Worm (Caenorhabditis elegans) whole organism, young adult: ENCODE data around the gene dot-1.3.

Experiments used
- D2030.7 ChIP-seq: fragments of 200-800 bp; sonication (Bioruptor generic); IDR thresholded peaks from 2 replicates; pipeline ENCODE4 v1.3.6; 2022; ENCODE audit warnings: missing genetic modification reagents, missing genetic modification characterization, missing compliant biosample characterization
- F22D6.2 ChIP-seq: sonication (generic microtip); optimal IDR thresholded peaks from 2 replicates; lab custom pipeline; 2016; ENCODE audit warnings: mild to moderate bottlenecking, missing genetic modification characterization, missing compliant biosample characterization
- F39B2.1 ChIP-seq: fragments of 200-800 bp; sonication (Bioruptor generic); IDR thresholded peaks from 2 replicates; pipeline ENCODE4 v1.3.6; 2022; ENCODE audit warnings: missing genetic modification reagents, missing genetic modification characterization, missing compliant biosample characterization
- K12H6.12 ChIP-seq: fragments of 200-800 bp; sonication (Bioruptor generic); optimal IDR thresholded peaks from 2 replicates; lab custom pipeline; 2018; ENCODE audit warnings: mild to moderate bottlenecking, missing genetic modification characterization, missing compliant biosample characterization
- Y53F4B.3 ChIP-seq: fragments of 200-800 bp; sonication (Bioruptor generic); IDR thresholded peaks from 2 replicates; pipeline ENCODE4 v1.3.6; 2022; ENCODE audit warnings: missing genetic modification reagents, missing genetic modification characterization, missing compliant biosample characterization
- Y67H2A.10 ChIP-seq: fragments of 200-800 bp; sonication (Bioruptor generic); conservative IDR thresholded peaks from 2 replicates; pipeline ENCODE4 v1.3.6; 2022; ENCODE audit warnings: missing genetic modification reagents, missing genetic modification characterization, missing compliant biosample characterization
- Y95B8A.8 ChIP-seq: fragments of 200-800 bp; sonication (Bioruptor generic); IDR thresholded peaks from 2 replicates; pipeline ENCODE4 v1.3.6; 2022; ENCODE audit warnings: missing genetic modification reagents, missing genetic modification characterization, missing compliant biosample characterization
- akir-1 ChIP-seq: fragments of 200-800 bp; sonication (Bioruptor generic); optimal IDR thresholded peaks from 2 replicates; lab custom pipeline; 2018; ENCODE audit warnings: mild to moderate bottlenecking, missing genetic modification characterization, moderate library complexity, missing compliant biosample characterization
- athp-1 ChIP-seq: sonication (generic microtip); optimal IDR thresholded peaks from 2 replicates; lab custom pipeline; 2017; ENCODE audit warnings: mild to moderate bottlenecking, missing genetic modification characterization, missing compliant biosample characterization
- attf-5 ChIP-seq: fragments of 200-800 bp; sonication (Bioruptor generic); optimal IDR thresholded peaks from 2 replicates; lab custom pipeline; 2018; ENCODE audit warnings: mild to moderate bottlenecking, missing genetic modification characterization, missing compliant biosample characterization
- ccch-3 ChIP-seq: fragments of 200-800 bp; sonication (Bioruptor generic); optimal IDR thresholded peaks from 2 replicates; lab custom pipeline; 2018; ENCODE audit warnings: mild to moderate bottlenecking, missing genetic modification characterization, missing compliant biosample characterization
- ceh-27 ChIP-seq: fragments of 200-800 bp; sonication (Bioruptor generic); optimal IDR thresholded peaks from 2 replicates; lab custom pipeline; 2018; ENCODE audit warnings: mild to moderate bottlenecking, missing genetic modification characterization, moderate library complexity, missing compliant biosample characterization
- ceh-40 ChIP-seq: fragments of 200-800 bp; sonication (Bioruptor generic); IDR thresholded peaks from 2 replicates; pipeline ENCODE4 v1.3.6; 2022; ENCODE audit warnings: missing genetic modification characterization, missing compliant biosample characterization
- chd-7 ChIP-seq: sonication (generic microtip); optimal IDR thresholded peaks from 2 replicates; lab custom pipeline; 2016; ENCODE audit warnings: mild to moderate bottlenecking, missing genetic modification characterization, moderate library complexity, missing compliant biosample characterization
- dpff-1 ChIP-seq: sonication (generic microtip); optimal IDR thresholded peaks from 2 replicates; lab custom pipeline; 2017; ENCODE audit warnings: mild to moderate bottlenecking, missing genetic modification characterization, missing compliant biosample characterization
- hrde-1 ChIP-seq: sonication (generic microtip); optimal IDR thresholded peaks from 2 replicates; lab custom pipeline; 2016; ENCODE audit warnings: missing genetic modification characterization, mild to moderate bottlenecking, missing compliant biosample characterization, moderate library complexity, missing genotype, missing genetic modification reagents, borderline replicate concordance
- lag-1 ChIP-seq: fragments of 200-800 bp; sonication (Bioruptor generic); IDR thresholded peaks from 2 replicates; pipeline ENCODE4 v1.3.6; 2022; ENCODE audit warnings: missing genetic modification reagents, missing genetic modification characterization, missing compliant biosample characterization
- let-607 ChIP-seq, 2 experiments: fragments of 200-800 bp in 1 of 2; sonication (Bioruptor generic) in 1 of 2; sonication (generic microtip) in 1 of 2; optimal IDR thresholded peaks; 2 replicates each; lab custom pipeline; 2016 to 2018; ENCODE audit warnings: mild to moderate bottlenecking in 2 of 2, missing compliant biosample characterization in 2 of 2, missing genetic modification characterization in 2 of 2, moderate library complexity in 2 of 2, missing genotype in 1 of 2
- lin-35 ChIP-seq, 3 experiments: fragments of 150-350 bp in 2 of 3; sonication (generic microtip) in 1 of 3; optimal IDR thresholded peaks; 2 replicates each; lab custom pipeline; 2014 to 2018; ENCODE audit warnings: missing biosample characterization in 3 of 3, missing genetic modification characterization in 3 of 3, missing genetic modification reagents in 3 of 3
- madf-8 ChIP-seq: fragments of 200-800 bp; sonication (Bioruptor generic); conservative IDR thresholded peaks from 2 replicates; pipeline ENCODE4 v1.3.6; 2022; ENCODE audit warnings: missing genetic modification reagents, missing genetic modification characterization, missing compliant biosample characterization
- mcd-1 ChIP-seq: fragments of 200-800 bp; sonication (Bioruptor generic); IDR thresholded peaks from 2 replicates; pipeline ENCODE4 v1.3.6; 2022; ENCODE audit warnings: missing genetic modification reagents, missing genetic modification characterization, missing compliant biosample characterization
- mel-28 ChIP-seq: sonication (generic microtip); optimal IDR thresholded peaks from 2 replicates; lab custom pipeline; 2016; ENCODE audit warnings: borderline replicate concordance, mild to moderate bottlenecking, missing genetic modification characterization, missing compliant biosample characterization
- mes-4 ChIP-seq: sonication (generic microtip); optimal IDR thresholded peaks from 2 replicates; lab custom pipeline; 2016; ENCODE audit warnings: missing genotype, missing genetic modification characterization, missing compliant biosample characterization
- nfya-1 ChIP-seq: sonication (generic microtip); optimal IDR thresholded peaks from 2 replicates; lab custom pipeline; 2017; ENCODE audit warnings: antibody characterized with exemption, missing compliant biosample characterization, missing genetic modification characterization, borderline replicate concordance; ENCODE audit not compliant: insufficient read depth
- nfya-2 ChIP-seq: fragments of 200-800 bp; sonication (Bioruptor generic); IDR thresholded peaks from 2 replicates; pipeline ENCODE4 v1.3.6; 2022; ENCODE audit warnings: missing genetic modification reagents, missing genetic modification characterization, missing compliant biosample characterization
- nhr-179 ChIP-seq: sonication (generic microtip); optimal IDR thresholded peaks from 2 replicates; lab custom pipeline; 2016; ENCODE audit warnings: mild to moderate bottlenecking, missing genetic modification characterization, missing compliant biosample characterization
- nhr-80 ChIP-seq: sonication (generic microtip); optimal IDR thresholded peaks from 2 replicates; lab custom pipeline; 2016; ENCODE audit warnings: missing genetic modification characterization, missing compliant biosample characterization
- pbrm-1 ChIP-seq: fragments of 200-800 bp; sonication (Bioruptor generic); IDR thresholded peaks from 2 replicates; pipeline ENCODE4 v1.3.6; 2022; ENCODE audit warnings: missing genetic modification reagents, missing genetic modification characterization, missing compliant biosample characterization
- pha-4 ChIP-seq: fragments of 150-350 bp; sonication (generic microtip); optimal IDR thresholded peaks from 2 replicates; lab custom pipeline; 2014; ENCODE audit warnings: missing biosample characterization, missing genetic modification reagents, missing genetic modification characterization
- rec-8 ChIP-seq, 2 experiments: sonication (generic microtip); optimal IDR thresholded peaks; 2 replicates each; lab custom pipeline; 2016; ENCODE audit warnings: mild to moderate bottlenecking in 2 of 2, missing genetic modification characterization in 2 of 2, missing genetic modification reagents in 2 of 2, missing genotype in 2 of 2, missing biosample characterization in 1 of 2, missing compliant biosample characterization in 1 of 2, moderate library complexity in 1 of 2
- rpc-1 ChIP-seq, 2 experiments: fragments of 150-350 bp in 1 of 2; sonication (generic microtip) in 1 of 2; optimal IDR thresholded peaks; 2 replicates each; lab custom pipeline; 2014 to 2018; ENCODE audit warnings: missing biosample characterization in 1 of 2, missing genetic modification characterization in 1 of 2, missing genetic modification reagents in 1 of 2, missing genotype in 1 of 2
- sdz-38 ChIP-seq: sonication (generic microtip); optimal IDR thresholded peaks from 2 replicates; lab custom pipeline; 2016; ENCODE audit warnings: missing genotype, missing genetic modification characterization, missing compliant biosample characterization
- sea-2 ChIP-seq: fragments of 200-800 bp; sonication (Bioruptor generic); IDR thresholded peaks from 2 replicates; pipeline ENCODE4 v1.3.6; 2022; ENCODE audit warnings: missing genetic modification characterization, missing compliant biosample characterization
- snpc-1.3 ChIP-seq: sonication (generic microtip); optimal IDR thresholded peaks from 2 replicates; lab custom pipeline; 2017; ENCODE audit warnings: missing genetic modification characterization, mild to moderate bottlenecking, missing compliant biosample characterization, antibody characterized with exemption, moderate library complexity, missing genotype, missing genetic modification reagents; ENCODE audit not compliant: insufficient read depth
- sptf-2 ChIP-seq: fragments of 200-800 bp; sonication (Bioruptor generic); optimal IDR thresholded peaks from 2 replicates; lab custom pipeline; 2018; ENCODE audit warnings: mild to moderate bottlenecking, missing genetic modification characterization, missing compliant biosample characterization
- tbx-9 ChIP-seq: sonication (generic microtip); optimal IDR thresholded peaks from 2 replicates; lab custom pipeline; 2016; ENCODE audit warnings: borderline replicate concordance, missing genetic modification characterization, inconsistent platforms, missing compliant biosample characterization
- ztf-18 ChIP-seq: sonication (generic microtip); optimal IDR thresholded peaks from 2 replicates; lab custom pipeline; 2016; ENCODE audit warnings: missing genotype, mild to moderate bottlenecking, missing genetic modification characterization, missing compliant biosample characterization
- ztf-26 ChIP-seq: sonication (generic microtip); optimal IDR thresholded peaks from 2 replicates; lab custom pipeline; 2017; ENCODE audit warnings: missing genetic modification characterization, missing compliant biosample characterization
- ztf-3 ChIP-seq: fragments of 200-800 bp; sonication (Bioruptor generic); optimal IDR thresholded peaks from 2 replicates; lab custom pipeline; 2018; ENCODE audit warnings: mild to moderate bottlenecking, missing genetic modification characterization, missing compliant biosample characterization

dot-1.3 gene

ce11 chrX:12347822-12348221, 45.2 kb upstream of the dot-1.3 start (continued):
- TF ChIP-seq snpc-1.3 (peak; percentile 81), mes-4 (tag; lab: Kevin White, UChicago) (no peak), nhr-80 (tag; lab: Kevin White, UChicago) (peak; percentile 49), Y53F4B.3 (GFP tag; lab: Robert Waterston, UW) (0 out of 2 replicates have a peak, but pooled peaks have one; percentile 27), let-607 (tag; optimal IDR thresholded peaks at IDR 0.05; lab: Kevin White, UChicago) (peak in 1 of 2 experiments; percentile 37), mel-28 (tag; lab: Kevin White, UChicago) (no peak), hrde-1 (tag; lab: Kevin White, UChicago) (peak; percentile 61), ztf-26 (tag; lab: Kevin White, UChicago) (peak; percentile 52), sdz-38 (tag; lab: Kevin White, UChicago) (peak; percentile 26), Y67H2A.10 (no peak), chd-7 (tag; lab: Kevin White, UChicago) (peak; percentile 54), ceh-27 (GFP tag; lab: Kevin White, UChicago) (peak; percentile 1), sea-2 (GFP tag; lab: Robert Waterston, UW) (no peak), D2030.7 (peak; percentile 93), F22D6.2 (tag; lab: Kevin White, UChicago) (no peak), pha-4 (no peak), ztf-18 (tag; lab: Kevin White, UChicago) (peak; percentile 58), ccch-3 (GFP tag; lab: Kevin White, UChicago) (no peak), F39B2.1 (GFP tag; lab: Robert Waterston, UW) (no peak), K12H6.12 (tag; lab: Kevin White, UChicago) (no peak), akir-1 (GFP tag; lab: Kevin White, UChicago) (peak; percentile 14), lag-1 (GFP tag; lab: Robert Waterston, UW) (no peak), attf-5 (GFP tag; lab: Kevin White, UChicago) (peak; percentile 48), mcd-1 (GFP tag; lab: Robert Waterston, UW) (no peak), lin-35 (GFP tag; optimal IDR thresholded peaks at IDR 0.05; lab: Kevin White, UChicago) (no peak), dpff-1 (no peak), nhr-179 (tag; lab: Kevin White, UChicago) (peak; percentile 64), madf-8 (GFP tag; lab: Robert Waterston, UW) (no peak), Y95B8A.8 (0 out of 2 replicates have a peak, but pooled peaks have one; percentile 51), ztf-3 (GFP tag; lab: Kevin White, UChicago) (no peak), nfya-1 (tag; lab: Kevin White, UChicago) (no peak), athp-1 (tag; lab: Kevin White, UChicago) (peak; percentile 54), sptf-2 (GFP tag; lab: Kevin White, UChicago) (no peak), rec-8 (tag; optimal IDR thresholded peaks at IDR 0.05; lab: Kevin White, UChicago) (peak; percentile 35 to 69), pbrm-1 (GFP tag; lab: Robert Waterston, UW) (peak; percentile 88), tbx-9 (no peak), rpc-1 (optimal IDR thresholded peaks at IDR 0.05; lab: Kevin White, UChicago) (peak; percentile 86), rpc-1 (tag; optimal IDR thresholded peaks at IDR 0.05; lab: Kevin White, UChicago) (peak; percentile 90), ceh-40 (GFP tag; lab: Robert Waterston, UW) (0 out of 2 replicates have a peak, but pooled peaks have one; percentile 38), nfya-2 (GFP tag; lab: Robert Waterston, UW) (no peak)
